Worm (Caenorhabditis elegans): ENCODE results near the gene fbxa-5.
"Not testable (repeated sequence)": the region's sequence is repeated elsewhere in the genome, so short reads cannot be mapped to it uniquely, and the experiment has no call there.

fbxa-5 gene

DNA sequence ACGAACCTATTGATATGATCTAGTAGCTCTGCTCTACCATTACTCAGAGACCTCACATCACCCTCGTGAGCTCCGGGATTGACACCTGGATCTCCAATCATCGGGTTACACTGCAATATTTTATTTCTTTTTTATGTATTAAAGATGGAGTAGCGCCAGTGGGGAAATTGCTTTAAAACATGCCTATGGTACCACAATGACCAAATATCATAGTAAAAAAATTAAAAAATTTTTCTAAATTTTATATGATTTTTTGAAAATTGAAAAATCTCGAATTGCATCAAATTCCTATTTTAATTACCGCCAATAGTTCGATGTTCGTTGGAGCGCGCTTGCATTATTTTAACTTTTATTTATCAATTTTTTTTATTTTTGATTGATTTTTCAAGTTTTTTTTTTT is 37.8 kb upstream of the fbxa-5 start, which contains the start of gene pals-40:
TSS of gene pals-40 (minus strand) at position 101 of the 400 bp plus-strand sequence.
- not testable (repeated sequence) for TF ChIP-seq ceh-16 (tag; optimal IDR thresholded peaks at IDR 0.05); Y55F3AM.14 (GFP tag; optimal IDR thresholded peaks at IDR 0.05); lin-13 (GFP tag; optimal IDR thresholded peaks at IDR 0.05)

DNA sequence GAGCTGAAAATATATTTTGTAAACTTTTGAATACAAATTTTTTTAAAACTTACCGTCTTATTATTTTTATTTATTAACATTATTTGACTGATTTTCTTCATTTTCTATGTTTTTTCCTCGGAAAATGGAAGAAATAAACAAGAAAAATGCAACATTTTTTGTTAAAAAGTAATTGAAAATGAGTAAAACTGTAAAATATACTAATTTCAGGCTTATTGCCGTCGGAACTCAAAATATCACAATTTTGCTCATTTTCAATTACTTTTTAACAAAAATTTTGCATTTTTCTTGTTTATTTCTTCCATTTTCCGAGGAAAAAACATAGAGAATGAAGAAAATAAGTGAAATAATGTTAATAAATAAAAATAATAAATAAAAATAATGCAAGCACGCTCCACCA is 35.4 kb upstream of the fbxa-5 start, which contains the start of gene Y82E9BR.10:
TSS of gene Y82E9BR.10 (minus strand) at position 101 of the 400 bp plus-strand sequence.
- not testable (repeated sequence) for TF ChIP-seq nhr-77, nhr-237, nhr-25 (tag; optimal IDR thresholded peaks at IDR 0.05)

DNA sequence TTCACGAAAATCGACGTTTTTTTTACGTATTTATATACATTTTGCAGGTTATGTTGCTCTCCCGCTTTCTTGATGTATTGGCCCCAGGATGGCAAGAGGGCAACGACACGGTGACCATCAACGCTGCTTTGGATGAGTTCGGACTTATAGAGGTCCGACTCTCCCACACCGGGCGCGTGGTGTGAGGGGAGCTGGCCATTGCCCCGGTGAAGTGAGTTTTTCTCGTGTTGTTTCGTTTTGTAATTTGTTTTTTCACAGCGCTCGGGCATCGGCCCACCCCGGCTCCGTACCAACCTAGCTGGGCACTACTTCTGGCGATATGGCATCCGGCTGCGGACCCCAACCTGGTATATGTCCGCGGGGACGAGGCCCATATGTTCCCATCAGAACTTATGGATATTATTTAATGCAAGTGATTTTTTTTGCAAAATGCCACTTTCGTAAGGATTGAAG is 34.2 kb upstream of the fbxa-5 start, which contains the start of gene Y82E9BR.20:
TSS of gene Y82E9BR.20 (plus strand) at position 51 of the 453 bp plus-strand sequence.
- TF ChIP-seq C34F6.9 (tag; optimal IDR thresholded peaks at IDR 0.05) (no peak), mbf-1 (tag; optimal IDR thresholded peaks at IDR 0.05) (no peak), nhr-21 (tag; optimal IDR thresholded peaks at IDR 0.05) (no peak), unc-39 (tag; optimal IDR thresholded peaks at IDR 0.05) (no peak), nhr-6 (tag; optimal IDR thresholded peaks at IDR 0.05) (no peak), Y55F3AM.14 (GFP tag; optimal IDR thresholded peaks at IDR 0.05) (no peak), sem-4 (tag; optimal IDR thresholded peaks at IDR 0.05) (no peak)

DNA sequence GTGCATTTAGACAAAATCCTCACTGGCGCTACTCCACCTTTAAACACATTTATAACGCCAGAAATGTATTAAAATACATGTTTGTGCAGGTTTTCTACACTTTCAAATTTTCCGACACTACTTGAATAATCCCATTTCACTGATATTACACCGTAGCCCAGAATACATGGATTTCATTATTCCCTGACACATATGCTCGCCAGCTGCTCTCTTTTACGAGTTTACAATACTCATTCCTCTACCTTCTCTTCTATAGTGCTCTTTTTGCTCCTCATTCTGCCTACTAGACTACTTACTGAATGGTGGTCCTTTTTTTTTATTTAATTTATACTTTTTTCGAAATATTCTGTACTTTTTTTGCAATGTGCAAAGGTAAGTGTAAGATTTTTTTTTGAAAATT is 32.4 kb upstream of the fbxa-5 start:
- TF ChIP-seq crh-2 (tag; optimal IDR thresholded peaks at IDR 0.05) (no peak), lin-11 (tag; optimal IDR thresholded peaks at IDR 0.05) (no peak), lin-39 (tag; optimal IDR thresholded peaks at IDR 0.05) (no peak), sem-4 (tag; optimal IDR thresholded peaks at IDR 0.05) (no peak), fos-1 (tag; optimal IDR thresholded peaks at IDR 0.05) (no peak), nhr-10 (tag; optimal IDR thresholded peaks at IDR 0.05) (no peak), nhr-25 (tag; optimal IDR thresholded peaks at IDR 0.05) (no peak), Y55F3AM.14 (GFP tag; optimal IDR thresholded peaks at IDR 0.05) (no peak), nhr-23 (tag; optimal IDR thresholded peaks at IDR 0.05) (no peak), blmp-1 (tag; optimal IDR thresholded peaks at IDR 0.05; ENCODE audit: insufficient read depth) (no peak), alr-1 (tag; optimal IDR thresholded peaks at IDR 0.05) (no peak), elt-3 (tag; optimal IDR thresholded peaks at IDR 0.05) (no peak), mbf-1 (tag; optimal IDR thresholded peaks at IDR 0.05) (no peak), nhr-77 (tag; optimal IDR thresholded peaks at IDR 0.05) (no peak), mdl-1 (tag; optimal IDR thresholded peaks at IDR 0.05) (no peak), sma-3 (GFP tag; optimal IDR thresholded peaks at IDR 0.05) (no peak), unc-39 (tag; optimal IDR thresholded peaks at IDR 0.05) (no peak), ztf-11 (tag; optimal IDR thresholded peaks at IDR 0.05) (no peak), aly-2 (tag; optimal IDR thresholded peaks at IDR 0.05) (no peak)

DNA sequence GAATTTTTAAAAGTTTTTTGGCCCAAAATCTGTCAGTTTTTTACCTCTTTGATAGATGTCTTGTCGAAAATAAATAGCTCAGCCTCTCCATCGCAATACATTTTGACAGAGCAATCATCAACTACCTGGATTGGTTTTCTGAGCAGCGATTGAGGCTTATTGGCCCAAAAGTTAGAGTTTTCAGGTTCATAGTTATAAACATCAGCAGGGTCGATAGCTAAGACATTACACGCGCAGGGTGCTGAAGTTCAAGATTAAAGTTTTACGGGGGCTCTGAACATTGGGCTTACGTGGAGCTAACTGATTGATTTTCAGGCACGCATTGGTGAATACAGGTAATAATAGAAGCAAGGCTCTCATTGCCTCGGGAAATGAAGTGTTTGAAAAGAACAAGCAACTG is 19.5 kb upstream of the fbxa-5 start, which contains the start of gene Y82E9BR.9:
TSS of gene Y82E9BR.9 (minus strand) at position 101 of the 400 bp plus-strand sequence.
- TF ChIP-seq lin-13 (GFP tag; optimal IDR thresholded peaks at IDR 0.05) = no peak
- no peak for TF ChIP-seq lin-39 (tag; optimal IDR thresholded peaks at IDR 0.05)
- no peak for TF ChIP-seq ZK546.5 (tag; optimal IDR thresholded peaks at IDR 0.05)
- no peak for TF ChIP-seq F13H6.1 (tag; optimal IDR thresholded peaks at IDR 0.05)
- no peak for TF ChIP-seq fos-1 (tag; optimal IDR thresholded peaks at IDR 0.05)
- no peak for TF ChIP-seq unc-62 (GFP tag; optimal IDR thresholded peaks at IDR 0.05)
- TF ChIP-seq ztf-11 (tag; optimal IDR thresholded peaks at IDR 0.05) = no peak
- TF ChIP-seq C34F6.9 (tag; optimal IDR thresholded peaks at IDR 0.05) = no peak
- TF ChIP-seq elt-3 (tag; optimal IDR thresholded peaks at IDR 0.05) = no peak
- no peak for TF ChIP-seq lsy-2 (tag; optimal IDR thresholded peaks at IDR 0.05)
- no peak for TF ChIP-seq skn-1 (tag; optimal IDR thresholded peaks at IDR 0.05)
- TF ChIP-seq alr-1 (tag; optimal IDR thresholded peaks at IDR 0.05) = no peak
- TF ChIP-seq gmeb-1 (tag; optimal IDR thresholded peaks at IDR 0.05) = no peak
- TF ChIP-seq elt-1 (tag; optimal IDR thresholded peaks at IDR 0.05) = no peak
- TF ChIP-seq Y55F3AM.14 (GFP tag; optimal IDR thresholded peaks at IDR 0.05) = no peak
- TF ChIP-seq ztf-4 (tag; optimal IDR thresholded peaks at IDR 0.05) = no peak
- TF ChIP-seq ceh-82 (tag; optimal IDR thresholded peaks at IDR 0.05) = no peak
- TF ChIP-seq nhr-77 (tag; optimal IDR thresholded peaks at IDR 0.05) = no peak

Measured in whole organism, L2 larva.